Worm (Caenorhabditis elegans): ENCODE results near the gene srd-39.

srd-39 gene

DNA sequence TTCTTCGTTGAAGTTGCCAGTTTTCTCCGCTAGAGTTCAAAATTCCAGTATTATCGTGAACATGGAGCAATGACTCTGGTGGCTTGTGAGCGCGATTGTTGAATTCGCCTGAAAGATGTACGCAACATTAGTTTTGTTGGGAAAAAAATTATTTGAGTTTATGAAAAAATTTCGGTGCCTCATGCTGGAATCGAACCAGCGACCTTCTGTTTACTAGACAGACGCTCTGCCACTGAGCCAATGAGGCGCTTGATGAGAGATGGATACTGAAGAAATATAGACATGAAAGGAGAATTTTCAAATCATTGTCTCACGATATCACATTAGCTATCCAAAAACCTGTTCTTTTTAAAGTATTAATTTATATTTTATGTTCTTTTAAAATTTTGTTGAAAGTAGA lies 16.9 kb downstream of the srd-39 start (continued):
- no peak; the same call in 1 of the 2 replicates for TF ChIP-seq T26A8.4 (GFP tag; IDR thresholded peaks at IDR 0.05)
- TF ChIP-seq hmg-1.1 (GFP tag; IDR thresholded peaks at IDR 0.05) = no peak
- no peak for TF ChIP-seq hlh-11 (tag; optimal IDR thresholded peaks at IDR 0.05)
- no peak for TF ChIP-seq aly-2 (tag; optimal IDR thresholded peaks at IDR 0.05)
- TF ChIP-seq Y105C5A.15 (GFP tag; IDR thresholded peaks at IDR 0.05) = no peak
- TF ChIP-seq ceh-62 (tag; optimal IDR thresholded peaks at IDR 0.05) = no peak
- no peak for TF ChIP-seq mxl-2 (GFP tag; conservative IDR thresholded peaks at IDR 0.05)
- TF ChIP-seq egl-43 (GFP tag; IDR thresholded peaks at IDR 0.05) = peak; percentile 85
- no peak for TF ChIP-seq snpc-1.2 (GFP tag; IDR thresholded peaks at IDR 0.05)
- TF ChIP-seq gei-8 (GFP tag; optimal IDR thresholded peaks at IDR 0.05) = no peak
- no peak for TF ChIP-seq fos-1 (tag; optimal IDR thresholded peaks at IDR 0.05)
- peak; percentile 23; the same call in 1 of the 2 replicates for TF ChIP-seq dmd-6 (GFP tag; IDR thresholded peaks at IDR 0.05)
- TF ChIP-seq daf-12 (tag; optimal IDR thresholded peaks at IDR 0.05) = no peak
- peak; percentile 27 to 82 for TF ChIP-seq daf-16 (GFP tag; optimal IDR thresholded peaks at IDR 0.05)
- TF ChIP-seq daf-16 (tag; optimal IDR thresholded peaks at IDR 0.05) = peak; percentile 83
- TF ChIP-seq dve-1 (tag; optimal IDR thresholded peaks at IDR 0.05; ENCODE audit: insufficient read depth) = no peak
- TF ChIP-seq zfp-3 (GFP tag; conservative IDR thresholded peaks at IDR 0.05) = 0 out of 2 replicates have a peak, but pooled peaks have one; percentile 12
- peak; percentile 82 for TF ChIP-seq pha-4 (GFP tag; IDR thresholded peaks at IDR 0.05)
- TF ChIP-seq pha-4 (tag; optimal IDR thresholded peaks at IDR 0.05) = no peak
- TF ChIP-seq tag-97 (GFP tag; IDR thresholded peaks at IDR 0.05) = no peak
- peak; percentile 10 for TF ChIP-seq mxl-3 (GFP tag; optimal IDR thresholded peaks at IDR 0.05)
- TF ChIP-seq duxl-1 (tag; optimal IDR thresholded peaks at IDR 0.05; ENCODE audit: poor library complexity) = peak; percentile 35
- TF ChIP-seq mdl-1 (tag; optimal IDR thresholded peaks at IDR 0.05) = no peak
- no peak for TF ChIP-seq hif-1 (tag; optimal IDR thresholded peaks at IDR 0.05)
- peak; percentile 59 for TF ChIP-seq lir-3 (tag; optimal IDR thresholded peaks at IDR 0.05)
- no peak for TF ChIP-seq nhr-28 (tag; optimal IDR thresholded peaks at IDR 0.05)
- TF ChIP-seq arid-1 (GFP tag; conservative IDR thresholded peaks at IDR 0.05) = peak; percentile 70; the same call in 1 of the 2 replicates
- no peak for TF ChIP-seq cey-2 (tag; optimal IDR thresholded peaks at IDR 0.05; ENCODE audit: borderline replicate concordance, insufficient read depth)
- TF ChIP-seq tra-1 (GFP tag; IDR thresholded peaks at IDR 0.05) = peak; percentile 71
- TF ChIP-seq mep-1 (tag; optimal IDR thresholded peaks at IDR 0.05) = no peak
- peak; percentile 65 for TF ChIP-seq nhr-111 (GFP tag; optimal IDR thresholded peaks at IDR 0.05)
- no peak for TF ChIP-seq dmd-9 (GFP tag; IDR thresholded peaks at IDR 0.05)
- no peak for TF ChIP-seq T20F7.1 (GFP tag; optimal IDR thresholded peaks at IDR 0.05)
- no peak for TF ChIP-seq ama-1 (optimal IDR thresholded peaks at IDR 0.05)
- TF ChIP-seq pqm-1 (tag; optimal IDR thresholded peaks at IDR 0.05) = no peak
- TF ChIP-seq zag-1 (tag; optimal IDR thresholded peaks at IDR 0.05) = no peak
- no peak for TF ChIP-seq ces-1 (GFP tag; optimal IDR thresholded peaks at IDR 0.05)
- no peak for TF ChIP-seq lin-39 (tag; optimal IDR thresholded peaks at IDR 0.05)
- TF ChIP-seq snpc-4 (tag; optimal IDR thresholded peaks at IDR 0.05) = no peak
- no peak for TF ChIP-seq hlh-30 (tag; optimal IDR thresholded peaks at IDR 0.05; ENCODE audit: insufficient read depth)
- no peak for TF ChIP-seq F10B5.3 (tag; optimal IDR thresholded peaks at IDR 0.05)
- peak; percentile 78 for TF ChIP-seq F26F4.8 (GFP tag; conservative IDR thresholded peaks at IDR 0.05)
- TF ChIP-seq php-3 (GFP tag; IDR thresholded peaks at IDR 0.05) = no peak
- TF ChIP-seq spr-1 (tag; optimal IDR thresholded peaks at IDR 0.05) = peak; percentile 21
- peak; percentile 28 for TF ChIP-seq F49E8.2 (tag; optimal IDR thresholded peaks at IDR 0.05; ENCODE audit: borderline replicate concordance)
- no peak for TF ChIP-seq dpl-1 (GFP tag; optimal IDR thresholded peaks at IDR 0.05)
- 0 out of 2 replicates have a peak, but pooled peaks have one; percentile 17 for TF ChIP-seq ceh-20 (GFP tag; IDR thresholded peaks at IDR 0.05)
- peak; percentile 33 for TF ChIP-seq nhr-48 (tag; optimal IDR thresholded peaks at IDR 0.05)
- TF ChIP-seq unc-62 (GFP tag; optimal IDR thresholded peaks at IDR 0.05 in 1 of 2) = no peak
- TF ChIP-seq unc-62 (tag; optimal IDR thresholded peaks at IDR 0.05) = no peak
- no peak for TF ChIP-seq nhr-237 (tag; optimal IDR thresholded peaks at IDR 0.05)
- TF ChIP-seq ceh-44 (GFP tag; IDR thresholded peaks at IDR 0.05) = no peak

Measured in whole organism, L4 larva.